Fruit fly (Drosophila melanogaster) whole organism, embryonic: Measurements from ENCODE around the gene Rpn11.

ENCODE experiments used
- Abd-B ChIP-seq: fragments of 200-800 bp; sonication (Bioruptor generic); optimal IDR thresholded peaks from 2 replicates; lab custom pipeline; 2018; ENCODE audit warnings: missing biosample characterization, mild to moderate bottlenecking, missing genetic modification characterization, moderate library complexity
- CG10267 ChIP-seq: fragments of 200-800 bp; sonication (Bioruptor generic); optimal IDR thresholded peaks from 2 replicates; lab custom pipeline; 2018; ENCODE audit warnings: missing biosample characterization, mild to moderate bottlenecking, missing genetic modification characterization, moderate library complexity
- CG11696 ChIP-seq: fragments of 200-800 bp; sonication (Bioruptor generic); IDR thresholded peaks from 2 replicates; pipeline ENCODE4 v1.3.6; 2022; ENCODE audit warnings: missing biosample characterization, missing genetic modification characterization
- CG12219 ChIP-seq: fragments of 200-800 bp; sonication (Bioruptor generic); optimal IDR thresholded peaks from 3 replicates; lab custom pipeline; 2018; ENCODE audit warnings: missing biosample characterization, mild to moderate bottlenecking, missing genetic modification characterization
- CG13296 ChIP-seq: fragments of 200-800 bp; sonication (Bioruptor generic); optimal IDR thresholded peaks from 3 replicates; lab custom pipeline; 2018; ENCODE audit warnings: missing biosample characterization, mild to moderate bottlenecking, missing genetic modification characterization
- CG13424 ChIP-seq: fragments of 200-800 bp; sonication (Bioruptor generic); optimal IDR thresholded peaks from 2 replicates; lab custom pipeline; 2019; ENCODE audit warnings: missing biosample characterization, mild to moderate bottlenecking, missing genetic modification characterization, moderate library complexity
- CG14014 ChIP-seq: fragments of 200-800 bp; sonication (Bioruptor generic); IDR thresholded peaks from 2 replicates; pipeline ENCODE4 v1.3.6; 2022; ENCODE audit warnings: missing biosample characterization, missing genetic modification characterization
- CG14710 ChIP-seq: fragments of 200-800 bp; sonication (Bioruptor generic); optimal IDR thresholded peaks from 3 replicates; lab custom pipeline; 2019; ENCODE audit warnings: missing biosample characterization, mild to moderate bottlenecking, missing genetic modification characterization, moderate library complexity
- CG16813 ChIP-seq: fragments of 200-800 bp; sonication (Bioruptor generic); IDR thresholded peaks from 3 replicates; pipeline ENCODE4 v1.3.6; 2022; ENCODE audit warnings: missing biosample characterization, missing genetic modification characterization; ENCODE audit not compliant: partially characterized antibody
- CG16863 ChIP-seq: fragments of 200-800 bp; sonication (Bioruptor generic); optimal IDR thresholded peaks from 3 replicates; lab custom pipeline; 2016; ENCODE audit warnings: missing biosample characterization, missing genetic modification characterization
- CG17328 ChIP-seq: fragments of 200-800 bp; sonication (Bioruptor generic); IDR thresholded peaks from 2 replicates; pipeline ENCODE4 v1.3.6; 2022; ENCODE audit warnings: missing biosample characterization, missing genetic modification characterization
- CG17359 ChIP-seq: fragments of 200-800 bp; sonication (Bioruptor generic); optimal IDR thresholded peaks from 3 replicates; lab custom pipeline; 2018; ENCODE audit warnings: missing biosample characterization, mild to moderate bottlenecking, missing genetic modification characterization, moderate library complexity
- CG17612 ChIP-seq: fragments of 200-800 bp; sonication (Bioruptor generic); IDR thresholded peaks from 2 replicates; pipeline ENCODE4 v1.3.6; 2022; ENCODE audit warnings: missing biosample characterization, missing genetic modification characterization
- CG18599 ChIP-seq: fragments of 200-800 bp; sonication (Bioruptor generic); optimal IDR thresholded peaks from 3 replicates; lab custom pipeline; 2017; ENCODE audit warnings: missing biosample characterization, missing genetic modification characterization, mild to moderate bottlenecking, moderate library complexity, missing genetic modification reagents
- CG2678 ChIP-seq: fragments of 200-800 bp; sonication (Bioruptor generic); optimal IDR thresholded peaks from 3 replicates; lab custom pipeline; 2019; ENCODE audit warnings: missing biosample characterization, mild to moderate bottlenecking, missing genetic modification characterization, moderate library complexity
- CG31388 ChIP-seq: fragments of 200-800 bp; sonication (Bioruptor generic); optimal IDR thresholded peaks from 2 replicates; lab custom pipeline; 2016; ENCODE audit warnings: missing biosample characterization, missing genetic modification characterization
- CG3995 ChIP-seq: fragments of 200-800 bp; sonication (Bioruptor generic); optimal IDR thresholded peaks from 3 replicates; lab custom pipeline; 2016; ENCODE audit warnings: missing biosample characterization, missing genetic modification characterization
- CG4617 ChIP-seq: fragments of 200-800 bp; sonication (Bioruptor generic); optimal IDR thresholded peaks from 3 replicates; lab custom pipeline; 2016; ENCODE audit warnings: missing biosample characterization, missing genetic modification characterization, borderline replicate concordance
- CG8388 ChIP-seq: fragments of 200-800 bp; sonication (Bioruptor generic); optimal IDR thresholded peaks from 2 replicates; lab custom pipeline; 2019; ENCODE audit warnings: missing biosample characterization, mild to moderate bottlenecking, missing genetic modification characterization, moderate library complexity
- CG8924 ChIP-seq: fragments of 200-800 bp; optimal IDR thresholded peaks from 3 replicates; lab custom pipeline; 2019; ENCODE audit warnings: missing biosample characterization, mild to moderate bottlenecking, missing genetic modification characterization, moderate library complexity
- CG9609 ChIP-seq: fragments of 200-800 bp; sonication (Bioruptor generic); optimal IDR thresholded peaks from 3 replicates; lab custom pipeline; 2016; ENCODE audit warnings: missing biosample characterization, missing genetic modification characterization
- CHES-1-like ChIP-seq: fragments of 200-800 bp; sonication (Bioruptor generic); optimal IDR thresholded peaks from 2 replicates; lab custom pipeline; 2016; ENCODE audit warnings: missing biosample characterization, missing genetic modification characterization
- D19A ChIP-seq: fragments of 200-800 bp; optimal IDR thresholded peaks from 3 replicates; lab custom pipeline; 2019; ENCODE audit warnings: missing biosample characterization, mild to moderate bottlenecking, missing genetic modification characterization, moderate library complexity
- Fer1 ChIP-seq: fragments of 200-800 bp; sonication (Bioruptor generic); optimal IDR thresholded peaks from 2 replicates; lab custom pipeline; 2017; ENCODE audit warnings: missing biosample characterization, mild to moderate bottlenecking, missing genetic modification characterization
- Fer3 ChIP-seq: fragments of 200-800 bp; sonication (Bioruptor generic); optimal IDR thresholded peaks from 2 replicates; lab custom pipeline; 2018; ENCODE audit warnings: missing biosample characterization, mild to moderate bottlenecking, missing genetic modification characterization, moderate library complexity
- HmgZ ChIP-seq: fragments of 200-800 bp; sonication (Bioruptor generic); optimal IDR thresholded peaks from 2 replicates; lab custom pipeline; 2018; ENCODE audit warnings: missing biosample characterization, mild to moderate bottlenecking, missing genetic modification characterization
- Hr51 ChIP-seq, 2 experiments: fragments of 200-800 bp; sonication (Bioruptor generic); optimal IDR thresholded peaks; 2 replicates in 1 of 2; 3 replicates in 1 of 2; lab custom pipeline; 2016 to 2018; ENCODE audit warnings: missing biosample characterization in 2 of 2, missing genetic modification characterization in 2 of 2, mild to moderate bottlenecking in 1 of 2, moderate library complexity in 1 of 2
- Lpt ChIP-seq: fragments of >200 bp; optimal IDR thresholded peaks from 2 replicates; lab custom pipeline; 2018; ENCODE audit warnings: missing biosample characterization, missing genetic modification characterization
- Oli ChIP-seq: fragments of 200-800 bp; sonication (Bioruptor generic); optimal IDR thresholded peaks from 2 replicates; lab custom pipeline; 2018; ENCODE audit warnings: missing biosample characterization, mild to moderate bottlenecking, missing genetic modification characterization, moderate library complexity
- Opbp ChIP-seq: fragments of 200-800 bp; sonication (Bioruptor generic); IDR thresholded peaks from 3 replicates; pipeline ENCODE4 v1.3.6; 2022; ENCODE audit warnings: missing biosample characterization, missing genetic modification characterization; ENCODE audit not compliant: partially characterized antibody
- PHDP ChIP-seq: fragments of 200-800 bp; sonication (Bioruptor generic); optimal IDR thresholded peaks from 3 replicates; lab custom pipeline; 2018; ENCODE audit warnings: missing biosample characterization, mild to moderate bottlenecking, missing genetic modification characterization, moderate library complexity
- Ravus ChIP-seq: fragments of 200-800 bp; sonication (Bioruptor generic); IDR thresholded peaks from 2 replicates; pipeline ENCODE4 v1.3.6; 2022; ENCODE audit warnings: missing biosample characterization, missing genetic modification characterization
- aop ChIP-seq: fragments of 200-800 bp; sonication (Bioruptor generic); IDR thresholded peaks from 2 replicates; pipeline ENCODE4 v1.3.6; 2022; ENCODE audit warnings: missing biosample characterization, missing genetic modification characterization
- ash1 ChIP-seq: fragments of 200-800 bp; sonication (Bioruptor generic); optimal IDR thresholded peaks from 2 replicates; lab custom pipeline; 2018; ENCODE audit warnings: missing biosample characterization, mild to moderate bottlenecking, missing genetic modification characterization
- bsh ChIP-seq, 2 experiments: fragments of 200-800 bp; sonication (Bioruptor generic); optimal IDR thresholded peaks; 2 replicates each; lab custom pipeline; 2017 to 2018; ENCODE audit warnings: mild to moderate bottlenecking in 2 of 2, missing biosample characterization in 2 of 2, missing genetic modification characterization in 2 of 2, moderate library complexity in 1 of 2
- crol ChIP-seq: fragments of 200-800 bp; sonication (Bioruptor generic); IDR thresholded peaks from 2 replicates; pipeline ENCODE4 v1.3.6; 2022; ENCODE audit warnings: missing biosample characterization, missing genetic modification characterization
- da ChIP-seq: fragments of 200-800 bp; sonication (Bioruptor generic); optimal IDR thresholded peaks from 2 replicates; lab custom pipeline; 2016; ENCODE audit warnings: missing biosample characterization, missing genetic modification characterization
- danr ChIP-seq: fragments of 200-800 bp; sonication (Bioruptor generic); IDR thresholded peaks from 2 replicates; pipeline ENCODE4 v1.3.6; 2022; ENCODE audit warnings: missing biosample characterization, missing genetic modification characterization
- fd64A ChIP-seq: fragments of 200-800 bp; sonication (Bioruptor generic); optimal IDR thresholded peaks from 3 replicates; lab custom pipeline; 2018; ENCODE audit warnings: missing biosample characterization, mild to moderate bottlenecking, missing genetic modification characterization
- gsb-n ChIP-seq: fragments of 200-800 bp; sonication (Bioruptor generic); optimal IDR thresholded peaks from 3 replicates; lab custom pipeline; 2018; ENCODE audit warnings: missing biosample characterization, mild to moderate bottlenecking, missing genetic modification characterization
- insv ChIP-seq, 2 experiments: fragments of 200-800 bp; sonication (Bioruptor generic); optimal IDR thresholded peaks; 3 replicates each; lab custom pipeline; 2016 to 2018; ENCODE audit warnings: missing biosample characterization in 2 of 2, missing genetic modification characterization in 2 of 2
- inv ChIP-seq: fragments of 200-800 bp; sonication (Bioruptor generic); IDR thresholded peaks from 2 replicates; pipeline ENCODE4 v1.3.6; 2022; ENCODE audit warnings: missing biosample characterization, missing genetic modification characterization; ENCODE audit not compliant: partially characterized antibody
- jing ChIP-seq: fragments of 200-800 bp; sonication (Bioruptor generic); optimal IDR thresholded peaks from 2 replicates; lab custom pipeline; 2018; ENCODE audit warnings: missing biosample characterization, mild to moderate bottlenecking, missing genetic modification characterization
- kah ChIP-seq: fragments of 200-800 bp; sonication (Bioruptor generic); optimal IDR thresholded peaks from 2 replicates; lab custom pipeline; 2018; ENCODE audit warnings: missing biosample characterization, mild to moderate bottlenecking, missing genetic modification characterization
- lola ChIP-seq, 3 experiments: fragments of >200 bp in 2 of 3; fragments of 200-800 bp in 1 of 3; sonication (Bioruptor generic) in 1 of 3; optimal IDR thresholded peaks; 2 replicates each; lab custom pipeline; 2017 to 2019; ENCODE audit warnings: missing biosample characterization in 3 of 3, missing genetic modification characterization in 3 of 3, mild to moderate bottlenecking in 1 of 3, moderate library complexity in 1 of 3
- pho ChIP-seq: fragments of 200-800 bp; sonication (Bioruptor generic); optimal IDR thresholded peaks from 2 replicates; lab custom pipeline; 2016; ENCODE audit warnings: missing biosample characterization, missing genetic modification characterization
- ro ChIP-seq: fragments of 200-800 bp; sonication (Bioruptor generic); IDR thresholded peaks from 2 replicates; pipeline ENCODE4 v1.3.6; 2022; ENCODE audit warnings: missing biosample characterization, missing genetic modification characterization
- row ChIP-seq: fragments of 200-800 bp; sonication (Bioruptor generic); IDR thresholded peaks from 3 replicates; pipeline ENCODE4 v1.3.6; 2022; ENCODE audit warnings: missing biosample characterization, missing genetic modification characterization
- tap ChIP-seq: fragments of 200-800 bp; optimal IDR thresholded peaks from 3 replicates; lab custom pipeline; 2019; ENCODE audit warnings: missing biosample characterization, mild to moderate bottlenecking, missing genetic modification characterization, moderate library complexity
- zen ChIP-seq: fragments of 200-800 bp; sonication (Bioruptor generic); optimal IDR thresholded peaks from 3 replicates; lab custom pipeline; 2018; ENCODE audit warnings: missing biosample characterization, mild to moderate bottlenecking, missing genetic modification characterization, moderate library complexity

Gene Rpn11

dm6 chr2L:5042076-5042475 lies 17.5 kb downstream of the Rpn11 start (continued):
- TF ChIP-seq Ravus (GFP tag; lab: Robert Waterston, UW) (no peak), CG18599 (peak; percentile 3), ro (GFP tag; lab: Robert Waterston, UW) (no peak), crol (GFP tag; lab: Robert Waterston, UW) (no peak), CG16813 (GFP tag; lab: Robert Waterston, UW) (no peak), Hr51 (GFP tag; optimal IDR thresholded peaks at IDR 0.05; lab: Kevin White, UChicago) (peak in 1 of 2 experiments; percentile 40), Opbp (GFP tag; lab: Robert Waterston, UW) (no peak), da (GFP tag; lab: Kevin White, UChicago) (no peak), CG2678 (tag; lab: Kevin White, UChicago) (peak; percentile 62), kah (GFP tag; lab: Kevin White, UChicago) (no peak), CG12219 (GFP tag; lab: Kevin White, UChicago) (no peak), jing (no peak), Fer1 (peak; percentile 0), lola (GFP tag; optimal IDR thresholded peaks at IDR 0.05; lab: Kevin White, UChicago) (peak in 1 of 3 experiments; percentile 57), bsh (GFP tag; optimal IDR thresholded peaks at IDR 0.05; lab: Kevin White, UChicago) (peak in 1 of 2 experiments; percentile 53), CG13424 (tag; lab: Kevin White, UChicago) (peak; percentile 36), CG17328 (GFP tag; lab: Robert Waterston, UW) (peak; percentile 30; the same call in 1 of the 2 replicates), CG9609 (GFP tag; lab: Kevin White, UChicago) (no peak), Abd-B (no peak), fd64A (no peak), CG10267 (tag; lab: Kevin White, UChicago) (peak; percentile 36), CG17612 (GFP tag; lab: Robert Waterston, UW) (no peak), insv (GFP tag; optimal IDR thresholded peaks at IDR 0.05; lab: Kevin White, UChicago) (no peak), ash1 (GFP tag; lab: Kevin White, UChicago) (no peak), row (peak; percentile 48), inv (GFP tag; lab: Robert Waterston, UW) (no peak), HmgZ (peak; percentile 4), Oli (tag; lab: Kevin White, UChicago) (peak; percentile 36), CG4617 (GFP tag; lab: Kevin White, UChicago) (no peak), CG31388 (no peak), pho (GFP tag; lab: Kevin White, UChicago) (no peak), aop (GFP tag; lab: Robert Waterston, UW) (no peak), CG16863 (GFP tag; lab: Kevin White, UChicago) (peak; percentile 9), zen (tag; lab: Kevin White, UChicago) (peak; percentile 46), danr (no peak), CG17359 (tag; lab: Kevin White, UChicago) (peak; percentile 31), Lpt (GFP tag; lab: Kevin White, UChicago) (no peak), CG3995 (no peak), Fer3 (peak; percentile 11), CHES-1-like (GFP tag; lab: Kevin White, UChicago) (no peak), CG13296 (GFP tag; lab: Kevin White, UChicago) (no peak), tap (tag; lab: Kevin White, UChicago) (no peak), CG8924 (tag; lab: Kevin White, UChicago) (peak; percentile 27), gsb-n (no peak), CG11696 (GFP tag; lab: Robert Waterston, UW) (peak; percentile 88), CG14710 (tag; lab: Kevin White, UChicago) (peak; percentile 53), D19A (tag; lab: Kevin White, UChicago) (peak; percentile 47), PHDP (tag; lab: Kevin White, UChicago) (peak; percentile 42), CG8388 (GFP tag; lab: Kevin White, UChicago) (peak; percentile 15), CG14014 (GFP tag; lab: Robert Waterston, UW) (no peak)
